Worm (Caenorhabditis elegans): ENCODE results near the gene rib-1.

rib-1 gene

ce11 chrIV:11582450-11583166 is 4.0 kb downstream of the rib-1 start:
- TF ChIP-seq egrh-3 (GFP tag; IDR thresholded peaks at IDR 0.05) (peak; percentile 49; the same call in 1 of the 2 replicates), zfh-2 (GFP tag; conservative IDR thresholded peaks at IDR 0.05) (peak; percentile 84), hsf-1 (GFP tag; IDR thresholded peaks at IDR 0.05) (no peak), F10E7.11 (tag; optimal IDR thresholded peaks at IDR 0.05) (no peak), nhr-80 (tag; optimal IDR thresholded peaks at IDR 0.05) (peak; percentile 6), rcor-1 (GFP tag; IDR thresholded peaks at IDR 0.05) (no peak), egl-18 (GFP tag; IDR thresholded peaks at IDR 0.05) (no peak), hmg-1.2 (GFP tag; IDR thresholded peaks at IDR 0.05) (no peak), ccch-3 (GFP tag; optimal IDR thresholded peaks at IDR 0.05) (no peak), mel-28 (tag; optimal IDR thresholded peaks at IDR 0.05; ENCODE audit: borderline replicate concordance) (no peak), let-526 (GFP tag; IDR thresholded peaks at IDR 0.05) (no peak)

ce11 chrIV:11583906-11584378 is 5.3 kb downstream of the rib-1 start, which contains the start of gene F12F6.1:
Gene F12F6.1, plus strand, starts transcription at chrIV:11583956.
- TF ChIP-seq dpl-1 (GFP tag; optimal IDR thresholded peaks at IDR 0.05) (no peak), F52B5.7 (tag; optimal IDR thresholded peaks at IDR 0.05) (peak; percentile 61), unc-130 (GFP tag; optimal IDR thresholded peaks at IDR 0.05) (no peak), snpc-1.1 (tag; optimal IDR thresholded peaks at IDR 0.05; ENCODE audit: insufficient read depth) (no peak), nfya-2 (GFP tag; IDR thresholded peaks at IDR 0.05) (0 out of 2 replicates have a peak, but pooled peaks have one; percentile 18), nhr-90 (tag; optimal IDR thresholded peaks at IDR 0.05) (no peak), attf-6 (GFP tag; IDR thresholded peaks at IDR 0.05) (0 out of 2 replicates have a peak, but pooled peaks have one; percentile 23), him-1 (tag; optimal IDR thresholded peaks at IDR 0.05) (no peak), rcor-1 (GFP tag; IDR thresholded peaks at IDR 0.05) (peak; percentile 70), egl-44 (GFP tag; IDR thresholded peaks at IDR 0.05) (0 out of 2 replicates have a peak, but pooled peaks have one; percentile 47), attf-3 (GFP tag; conservative IDR thresholded peaks at IDR 0.05) (0 out of 2 replicates have a peak, but pooled peaks have one; percentile 37), cebp-1 (GFP tag; IDR thresholded peaks at IDR 0.05) (no peak), cebp-1 (tag; optimal IDR thresholded peaks at IDR 0.05) (peak; percentile 5), athp-1 (tag; optimal IDR thresholded peaks at IDR 0.05) (no peak), F37B4.10 (GFP tag; IDR thresholded peaks at IDR 0.05) (0 out of 2 replicates have a peak, but pooled peaks have one; percentile 16), ztf-26 (tag; optimal IDR thresholded peaks at IDR 0.05) (no peak), nfyb-1 (GFP tag; IDR thresholded peaks at IDR 0.05) (no peak), hmg-20 (GFP tag; IDR thresholded peaks at IDR 0.05) (0 out of 2 replicates have a peak, but pooled peaks have one; percentile 36), sdz-38 (tag; optimal IDR thresholded peaks at IDR 0.05) (no peak), ztf-28 (GFP tag; IDR thresholded peaks at IDR 0.05) (no peak), bed-1 (GFP tag; IDR thresholded peaks at IDR 0.05) (0 out of 2 replicates have a peak, but pooled peaks have one; percentile 57), egrh-3 (GFP tag; IDR thresholded peaks at IDR 0.05) (peak; percentile 85), B0019.2 (GFP tag; conservative IDR thresholded peaks at IDR 0.05) (0 out of 2 replicates have a peak, but pooled peaks have one; percentile 9), madf-3 (GFP tag; IDR thresholded peaks at IDR 0.05) (0 out of 2 replicates have a peak, but pooled peaks have one; percentile 60), repo-1 (tag; optimal IDR thresholded peaks at IDR 0.05) (no peak), ceh-27 (GFP tag; optimal IDR thresholded peaks at IDR 0.05) (no peak), lin-54 (GFP tag; optimal IDR thresholded peaks at IDR 0.05) (no peak), akir-1 (GFP tag; optimal IDR thresholded peaks at IDR 0.05) (no peak), sea-2 (GFP tag; IDR thresholded peaks at IDR 0.05) (0 out of 2 replicates have a peak, but pooled peaks have one; percentile 33), snpc-1.3 (tag; optimal IDR thresholded peaks at IDR 0.05; ENCODE audit: insufficient read depth) (no peak), nhr-120 (GFP tag; IDR thresholded peaks at IDR 0.05) (no peak), nhr-80 (tag; optimal IDR thresholded peaks at IDR 0.05) (peak; percentile 7), zim-3 (tag; optimal IDR thresholded peaks at IDR 0.05) (no peak), T26A5.8 (tag; optimal IDR thresholded peaks at IDR 0.05) (no peak), ekl-4 (GFP tag; IDR thresholded peaks at IDR 0.05) (0 out of 2 replicates have a peak, but pooled peaks have one; percentile 16), ceh-40 (GFP tag; IDR thresholded peaks at IDR 0.05) (no peak), zfh-2 (GFP tag; conservative IDR thresholded peaks at IDR 0.05) (peak; percentile 96)

Measured in whole organism, young adult.